ENCODE assay signal across 3 fruit fly cellular contexts in genomic region chr3R:22220814-22221213, dm6.
TF ChIP-seq lines count a peak whose summit lies in the region.

No protein-coding gene starts in this region.

- TF ChIP-seq CTCF in whole organism, embryonic (GFP tag; optimal IDR thresholded peaks at IDR 0.05; lab: Kevin White, UChicago), result no peak

TF ChIP-seq in whole organism, embryonic, 481 proteins besides CTCF, POLR2A, EP300 and RAD21 (continues in another document):
- TF ChIP-seq gfzf (GFP tag; optimal IDR thresholded peaks at IDR 0.05; lab: Kevin White, UChicago) (no peak), CG11695 (GFP tag; IDR thresholded peaks at IDR 0.05; lab: Robert Waterston, UW) (no peak), run (tag; optimal IDR thresholded peaks at IDR 0.05; lab: Kevin White, UChicago) (no peak), Hr78 (GFP tag; optimal IDR thresholded peaks at IDR 0.05; lab: Kevin White, UChicago) (no peak), usp (GFP tag; optimal IDR thresholded peaks at IDR 0.05; lab: Kevin White, UChicago) (no peak), dmrt99B (tag; optimal IDR thresholded peaks at IDR 0.05; lab: Kevin White, UChicago) (peak; percentile 50), tin (GFP tag; optimal IDR thresholded peaks at IDR 0.05; lab: Kevin White, UChicago) (no peak), tx (GFP tag; optimal IDR thresholded peaks at IDR 0.05; lab: Kevin White, UChicago) (no peak), row (GFP tag; IDR thresholded peaks at IDR 0.05; lab: Robert Waterston, UW) (peak; percentile 31; the same call in 1 of the 3 replicates), CG16863 (GFP tag; optimal IDR thresholded peaks at IDR 0.05; lab: Kevin White, UChicago) (no peak), slbo (GFP tag; IDR thresholded peaks at IDR 0.05; lab: Robert Waterston, UW) (no peak; the same call in 1 of the 2 replicates), CG6654 (GFP tag; optimal IDR thresholded peaks at IDR 0.05; lab: Kevin White, UChicago) (no peak), fd3F (GFP tag; optimal IDR thresholded peaks at IDR 0.05; lab: Kevin White, UChicago) (no peak), Oaz (GFP tag; IDR thresholded peaks at IDR 0.05; lab: Robert Waterston, UW) (no peak), Doc2 (GFP tag; IDR thresholded peaks at IDR 0.05; lab: Robert Waterston, UW) (no peak), Abd-B (GFP tag; optimal IDR thresholded peaks at IDR 0.05; lab: Kevin White, UChicago) (no peak), CG30020 (tag; optimal IDR thresholded peaks at IDR 0.05; lab: Kevin White, UChicago) (no peak), CG2889 (GFP tag; IDR thresholded peaks at IDR 0.05; lab: Robert Waterston, UW) (no peak), ken (GFP tag; IDR thresholded peaks at IDR 0.05; lab: Robert Waterston, UW) (0 out of 3 replicates have a peak, but pooled peaks have one; percentile 41), CG2120 (GFP tag; optimal IDR thresholded peaks at IDR 0.05; lab: Kevin White, UChicago) (no peak), Mes4 (GFP tag; optimal IDR thresholded peaks at IDR 0.05; lab: Kevin White, UChicago) (no peak), Ssrp (tag; optimal IDR thresholded peaks at IDR 0.05; lab: Kevin White, UChicago) (peak; percentile 59), sens (GFP tag; lab: Kevin White, UChicago) (peak; percentile 22), C15 (GFP tag; IDR thresholded peaks at IDR 0.05; lab: Robert Waterston, UW) (no peak), CG7745 (tag; optimal IDR thresholded peaks at IDR 0.05; lab: Kevin White, UChicago) (no peak), CG18011 (GFP tag; optimal IDR thresholded peaks at IDR 0.05; lab: Kevin White, UChicago) (no peak), CG1832 (GFP tag; optimal IDR thresholded peaks at IDR 0.05; lab: Kevin White, UChicago) (no peak), D19B (GFP tag; optimal IDR thresholded peaks at IDR 0.05; lab: Kevin White, UChicago) (no peak), Dfd (GFP tag; optimal IDR thresholded peaks at IDR 0.05; lab: Kevin White, UChicago) (no peak), CG14050 (GFP tag; IDR thresholded peaks at IDR 0.05; lab: Robert Waterston, UW) (peak; percentile 47; the same call in 1 of the 3 replicates), odd (GFP tag; optimal IDR thresholded peaks at IDR 0.05; lab: Kevin White, UChicago) (no peak), lola (GFP tag; optimal IDR thresholded peaks at IDR 0.05; lab: Kevin White, UChicago) (peak in 1 of 3 experiments; percentile 11)

TF ChIP-seq in whole organism, prepupa, 60 proteins besides CTCF, POLR2A, EP300 and RAD21:
- TF ChIP-seq OdsH (GFP tag; optimal IDR thresholded peaks at IDR 0.05; lab: Kevin White, UChicago) (peak; percentile 20), CG32006 (GFP tag; optimal IDR thresholded peaks at IDR 0.05; lab: Kevin White, UChicago) (no peak), Sox15 (GFP tag; optimal IDR thresholded peaks at IDR 0.05; lab: Kevin White, UChicago) (no peak), dac (GFP tag; optimal IDR thresholded peaks at IDR 0.05; lab: Kevin White, UChicago) (no peak), CG11902 (GFP tag; optimal IDR thresholded peaks at IDR 0.05; lab: Kevin White, UChicago) (no peak), Met (GFP tag; optimal IDR thresholded peaks at IDR 0.05; lab: Kevin White, UChicago) (peak; percentile 4), svp (GFP tag; lab: Kevin White, UChicago) (peak; percentile 70), CG4318 (GFP tag; optimal IDR thresholded peaks at IDR 0.05; lab: Kevin White, UChicago) (no peak), CG10631 (GFP tag; optimal IDR thresholded peaks at IDR 0.05; lab: Kevin White, UChicago) (peak; percentile 16), CG8632 (GFP tag; optimal IDR thresholded peaks at IDR 0.05; lab: Kevin White, UChicago) (peak; percentile 14), CG7368 (GFP tag; optimal IDR thresholded peaks at IDR 0.05; lab: Kevin White, UChicago) (no peak), achi (GFP tag; optimal IDR thresholded peaks at IDR 0.05; lab: Kevin White, UChicago) (no peak), CG34406 (GFP tag; optimal IDR thresholded peaks at IDR 0.05; lab: Kevin White, UChicago) (peak; percentile 27)

TF ChIP-seq in whole organism, pupa, 21 proteins besides CTCF, POLR2A, EP300 and RAD21:
- no peak for TF ChIP-seq CG8159 (tag; optimal IDR thresholded peaks at IDR 0.05; lab: Kevin White, UChicago)
- TF ChIP-seq D1 (tag; optimal IDR thresholded peaks at IDR 0.05; lab: Kevin White, UChicago), result no peak
- 0 out of 3 replicates have a peak, but pooled peaks have one; percentile 26 for TF ChIP-seq CG4496 (GFP tag; IDR thresholded peaks at IDR 0.05; lab: Robert Waterston, UW)
- no peak for TF ChIP-seq CG12605 (GFP tag; IDR thresholded peaks at IDR 0.05; lab: Robert Waterston, UW)
- no peak for TF ChIP-seq CG8301 (tag; optimal IDR thresholded peaks at IDR 0.05; lab: Kevin White, UChicago)
- TF ChIP-seq CG9948 (tag; optimal IDR thresholded peaks at IDR 0.05; lab: Kevin White, UChicago), result no peak
- TF ChIP-seq CG34367 (tag; optimal IDR thresholded peaks at IDR 0.05; lab: Kevin White, UChicago), result no peak
- no peak for TF ChIP-seq CG14655 (GFP tag; optimal IDR thresholded peaks at IDR 0.05; lab: Kevin White, UChicago)
- TF ChIP-seq CG17806 (tag; optimal IDR thresholded peaks at IDR 0.05; lab: Kevin White, UChicago), result peak; percentile 6
- no peak for TF ChIP-seq CG13204 (GFP tag; optimal IDR thresholded peaks at IDR 0.05; lab: Kevin White, UChicago)
- no peak for TF ChIP-seq CG10348 (GFP tag; IDR thresholded peaks at IDR 0.05; lab: Robert Waterston, UW)

Comparison
In these comparisons a context has a peak if more than half of its experiments do, and no peak if none do; other contexts are left out.
1. Of the 7 proteins assayed by ChIP-seq in both whole organism, embryonic and whole organism, prepupa: peak only in whole organism, embryonic: Blimp-1 and Sox102F; only in whole organism, prepupa: none; in both: none; in neither: 5.